Fruit fly (Drosophila melanogaster) whole organism, embryonic: ENCODE data around the gene CG4733.

ENCODE experiments used
- ATbp ChIP-seq: fragments of 200-800 bp; sonication (Bioruptor generic); optimal IDR thresholded peaks from 2 replicates; lab custom pipeline; 2017; ENCODE audit warnings: missing biosample characterization, mild to moderate bottlenecking, missing genetic modification characterization, missing genetic modification reagents
- Asciz ChIP-seq: fragments of 200-800 bp; sonication (Bioruptor generic); optimal IDR thresholded peaks from 2 replicates; lab custom pipeline; 2017; ENCODE audit warnings: missing biosample characterization, mild to moderate bottlenecking, missing genetic modification characterization, missing genetic modification reagents
- B-H2 ChIP-seq: fragments of 200-800 bp; sonication (Bioruptor generic); optimal IDR thresholded peaks from 2 replicates; lab custom pipeline; 2018; ENCODE audit warnings: missing biosample characterization, mild to moderate bottlenecking, missing genetic modification characterization
- CG10431 ChIP-seq: fragments of 200-800 bp; sonication (Bioruptor generic); optimal IDR thresholded peaks from 3 replicates; lab custom pipeline; 2018; ENCODE audit warnings: missing biosample characterization, mild to moderate bottlenecking, missing genetic modification characterization
- CG11247 ChIP-seq: fragments of 200-800 bp; sonication (Bioruptor generic); IDR thresholded peaks from 2 replicates; pipeline ENCODE4 v1.3.6; 2022; ENCODE audit warnings: missing biosample characterization, missing genetic modification characterization
- CG1529 ChIP-seq: fragments of 200-800 bp; sonication (Bioruptor generic); optimal IDR thresholded peaks from 3 replicates; lab custom pipeline; 2018; ENCODE audit warnings: missing biosample characterization, missing genetic modification characterization
- CG15601 ChIP-seq: fragments of 200-800 bp; sonication (Bioruptor generic); optimal IDR thresholded peaks from 3 replicates; lab custom pipeline; 2019; ENCODE audit warnings: missing biosample characterization, mild to moderate bottlenecking, missing genetic modification characterization, moderate library complexity
- CG17829 ChIP-seq: fragments of 200-800 bp; optimal IDR thresholded peaks from 2 replicates; lab custom pipeline; 2019; ENCODE audit warnings: missing biosample characterization, mild to moderate bottlenecking, missing genetic modification characterization, moderate library complexity
- CG18476 ChIP-seq: fragments of 200-800 bp; sonication (Bioruptor generic); optimal IDR thresholded peaks from 2 replicates; lab custom pipeline; 2016; ENCODE audit warnings: missing biosample characterization, mild to moderate bottlenecking, missing genetic modification characterization
- CG2116 ChIP-seq: fragments of 200-800 bp; sonication (Bioruptor generic); optimal IDR thresholded peaks from 3 replicates; lab custom pipeline; 2018; ENCODE audit warnings: missing biosample characterization, mild to moderate bottlenecking, missing genetic modification characterization
- CG30403 ChIP-seq: fragments of 200-800 bp; sonication (Bioruptor generic); optimal IDR thresholded peaks from 3 replicates; lab custom pipeline; 2016; ENCODE audit warnings: missing biosample characterization, missing genetic modification characterization
- CG34376 ChIP-seq: fragments of 200-800 bp; sonication (Bioruptor generic); optimal IDR thresholded peaks from 2 replicates; lab custom pipeline; 2018; ENCODE audit warnings: missing biosample characterization, mild to moderate bottlenecking, missing genetic modification characterization
- CG6813 ChIP-seq: fragments of 200-800 bp; sonication (Bioruptor generic); optimal IDR thresholded peaks from 2 replicates; lab custom pipeline; 2017; ENCODE audit warnings: missing biosample characterization, missing genetic modification characterization, mild to moderate bottlenecking, moderate library complexity, missing genetic modification reagents
- CrebB ChIP-seq: fragments of 200-800 bp; sonication (Bioruptor generic); optimal IDR thresholded peaks from 3 replicates; lab custom pipeline; 2018; ENCODE audit warnings: missing biosample characterization, mild to moderate bottlenecking, missing genetic modification characterization
- Eip74EF ChIP-seq, 2 experiments: fragments of 200-800 bp in 1 of 2; fragments of >200 bp in 1 of 2; sonication (Bioruptor generic) in 1 of 2; optimal IDR thresholded peaks; 2 replicates each; lab custom pipeline; 2017 to 2019; ENCODE audit warnings: missing biosample characterization in 2 of 2, missing genetic modification characterization in 2 of 2, mild to moderate bottlenecking in 1 of 2, moderate library complexity in 1 of 2
- HHEX ChIP-seq: fragments of 200-800 bp; sonication (Bioruptor generic); optimal IDR thresholded peaks from 3 replicates; lab custom pipeline; 2017; ENCODE audit warnings: missing biosample characterization, mild to moderate bottlenecking, missing genetic modification characterization, missing genetic modification reagents
- Hr78 ChIP-seq, 2 experiments: fragments of 200-800 bp in 1 of 2; fragments of >200 bp in 1 of 2; sonication (Bioruptor generic) in 1 of 2; optimal IDR thresholded peaks; 2 replicates each; lab custom pipeline; 2017 to 2019; ENCODE audit warnings: missing biosample characterization in 2 of 2, missing genetic modification characterization in 2 of 2, mild to moderate bottlenecking in 1 of 2, moderate library complexity in 1 of 2
- Lim3 ChIP-seq: fragments of 200-800 bp; sonication (Bioruptor generic); IDR thresholded peaks from 2 replicates; pipeline ENCODE4 v1.3.6; 2022; ENCODE audit warnings: missing biosample characterization, missing genetic modification characterization
- MBD-R2 ChIP-seq: fragments of 200-800 bp; sonication (Bioruptor generic); IDR thresholded peaks from 2 replicates; pipeline ENCODE4 v1.3.6; 2022; ENCODE audit warnings: missing biosample characterization, missing genetic modification characterization
- MTF-1 ChIP-seq: fragments of 200-800 bp; sonication (Bioruptor generic); optimal IDR thresholded peaks from 2 replicates; lab custom pipeline; 2018; ENCODE audit warnings: missing biosample characterization, mild to moderate bottlenecking, missing genetic modification characterization, borderline replicate concordance
- NC2β ChIP-seq: fragments of 200-800 bp; sonication (Bioruptor generic); optimal IDR thresholded peaks from 2 replicates; lab custom pipeline; 2016; ENCODE audit warnings: missing biosample characterization, missing genetic modification characterization
- Sox100B ChIP-seq: fragments of 200-800 bp; sonication (Bioruptor generic); optimal IDR thresholded peaks from 3 replicates; lab custom pipeline; 2018; ENCODE audit warnings: missing biosample characterization, mild to moderate bottlenecking, missing genetic modification characterization
- ac ChIP-seq: fragments of 200-800 bp; sonication (Bioruptor generic); optimal IDR thresholded peaks from 3 replicates; lab custom pipeline; 2017; ENCODE audit warnings: missing biosample characterization, mild to moderate bottlenecking, missing genetic modification characterization
- az2 ChIP-seq: fragments of 200-800 bp; sonication (Bioruptor generic); optimal IDR thresholded peaks from 3 replicates; lab custom pipeline; 2016; ENCODE audit warnings: missing biosample characterization, missing genetic modification characterization
- cad ChIP-seq: fragments of >200 bp; optimal IDR thresholded peaks from 2 replicates; lab custom pipeline; 2017; ENCODE audit warnings: missing biosample characterization, missing genetic modification characterization
- caup ChIP-seq: fragments of 200-800 bp; sonication (Bioruptor generic); optimal IDR thresholded peaks from 3 replicates; lab custom pipeline; 2017; ENCODE audit warnings: missing biosample characterization, mild to moderate bottlenecking, missing genetic modification characterization, moderate library complexity; ENCODE audit not compliant: severe bottlenecking
- chm ChIP-seq: fragments of 200-800 bp; sonication (Bioruptor generic); IDR thresholded peaks from 2 replicates; pipeline ENCODE4 v1.3.6; 2022; ENCODE audit warnings: missing biosample characterization, missing genetic modification characterization
- danr ChIP-seq: fragments of 200-800 bp; sonication (Bioruptor generic); IDR thresholded peaks from 2 replicates; pipeline ENCODE4 v1.3.6; 2022; ENCODE audit warnings: missing biosample characterization, missing genetic modification characterization
- ewg ChIP-seq: fragments of 200-800 bp; sonication (Bioruptor generic); optimal IDR thresholded peaks from 3 replicates; lab custom pipeline; 2017; ENCODE audit warnings: mild to moderate bottlenecking, missing biosample characterization, missing genetic modification reagents, missing genetic modification characterization
- fd3F ChIP-seq: fragments of 200-800 bp; sonication (Bioruptor generic); optimal IDR thresholded peaks from 2 replicates; lab custom pipeline; 2018; ENCODE audit warnings: missing biosample characterization, mild to moderate bottlenecking, missing genetic modification characterization, moderate library complexity
- fd64A ChIP-seq: fragments of 200-800 bp; sonication (Bioruptor generic); optimal IDR thresholded peaks from 3 replicates; lab custom pipeline; 2018; ENCODE audit warnings: missing biosample characterization, mild to moderate bottlenecking, missing genetic modification characterization
- ftz-f1 ChIP-seq: fragments of 200-800 bp; sonication (Bioruptor generic); optimal IDR thresholded peaks from 2 replicates; lab custom pipeline; 2016; ENCODE audit warnings: missing biosample characterization, missing genetic modification characterization
- gcm ChIP-seq: fragments of 200-800 bp; sonication (Bioruptor generic); optimal IDR thresholded peaks from 2 replicates; lab custom pipeline; 2019; ENCODE audit warnings: missing biosample characterization, mild to moderate bottlenecking, missing genetic modification characterization, moderate library complexity
- gcm2 ChIP-seq: fragments of 200-800 bp; sonication (Bioruptor generic); optimal IDR thresholded peaks from 2 replicates; lab custom pipeline; 2016; ENCODE audit warnings: missing biosample characterization, missing genetic modification characterization
- hkb ChIP-seq, 2 experiments: fragments of 200-800 bp in 1 of 2; fragments of >200 bp in 1 of 2; sonication (Bioruptor generic) in 1 of 2; IDR thresholded peaks in 1 of 2; optimal IDR thresholded peaks in 1 of 2; 2 replicates each; pipeline versions ENCODE4 v1.3.6 to Lab custom; 2017 to 2022; ENCODE audit warnings: missing biosample characterization in 1 of 2, missing genetic modification characterization in 1 of 2
- pan ChIP-seq, 4 experiments: fragments of >200 bp in 3 of 4; fragments of 200-800 bp in 1 of 4; sonication (Bioruptor generic) in 1 of 4; optimal IDR thresholded peaks in 3 of 4; IDR thresholded peaks in 1 of 4; 2 replicates each; pipeline versions ENCODE4 v1.3.6 to Lab custom; 2017 to 2022; ENCODE audit warnings: missing biosample characterization in 2 of 4, missing genetic modification characterization in 2 of 4, mixed read lengths in 1 of 4
- pzg ChIP-seq: fragments of 200-800 bp; sonication (Bioruptor generic); optimal IDR thresholded peaks from 3 replicates; lab custom pipeline; 2018; ENCODE audit warnings: missing biosample characterization, mild to moderate bottlenecking, missing genetic modification characterization, moderate library complexity
- run ChIP-seq: fragments of 200-800 bp; sonication (Bioruptor generic); optimal IDR thresholded peaks from 3 replicates; lab custom pipeline; 2018; ENCODE audit warnings: missing biosample characterization, mild to moderate bottlenecking, missing genetic modification characterization
- salm ChIP-seq: fragments of 200-800 bp; sonication (Bioruptor generic); optimal IDR thresholded peaks from 2 replicates; lab custom pipeline; 2018; ENCODE audit warnings: missing biosample characterization, mild to moderate bottlenecking, missing genetic modification characterization
- sc ChIP-seq, 3 experiments: fragments of >200 bp in 2 of 3; fragments of 200-800 bp in 1 of 3; sonication (Bioruptor generic) in 1 of 3; optimal IDR thresholded peaks; 2 replicates in 2 of 3; 3 replicates in 1 of 3; lab custom pipeline; 2017; ENCODE audit warnings: mild to moderate bottlenecking in 1 of 3, missing biosample characterization in 1 of 3, missing genetic modification characterization in 1 of 3, missing genetic modification reagents in 1 of 3
- sd ChIP-seq: fragments of 200-800 bp; sonication (Bioruptor generic); optimal IDR thresholded peaks from 3 replicates; lab custom pipeline; 2018; ENCODE audit warnings: missing biosample characterization, mild to moderate bottlenecking, missing genetic modification characterization, moderate library complexity
- seq ChIP-seq: fragments of 200-800 bp; sonication (Bioruptor generic); IDR thresholded peaks from 2 replicates; pipeline ENCODE4 v1.3.6; 2022; ENCODE audit warnings: missing biosample characterization, missing genetic modification characterization
- sqz ChIP-seq: fragments of 200-800 bp; sonication (Bioruptor generic); optimal IDR thresholded peaks from 3 replicates; lab custom pipeline; 2018; ENCODE audit warnings: missing biosample characterization, mild to moderate bottlenecking, missing genetic modification characterization
- trem ChIP-seq: fragments of 200-800 bp; optimal IDR thresholded peaks from 3 replicates; lab custom pipeline; 2019; ENCODE audit warnings: missing biosample characterization, mild to moderate bottlenecking, missing genetic modification characterization, moderate library complexity
- unpg ChIP-seq: fragments of 200-800 bp; sonication (Bioruptor generic); optimal IDR thresholded peaks from 3 replicates; lab custom pipeline; 2018; ENCODE audit warnings: missing biosample characterization, mild to moderate bottlenecking, missing genetic modification characterization, moderate library complexity
- z ChIP-seq: fragments of 200-800 bp; sonication (Bioruptor generic); IDR thresholded peaks from 3 replicates; pipeline ENCODE4 v1.3.6; 2022; ENCODE audit warnings: missing biosample characterization, missing genetic modification characterization

The CG4733 gene

DNA sequence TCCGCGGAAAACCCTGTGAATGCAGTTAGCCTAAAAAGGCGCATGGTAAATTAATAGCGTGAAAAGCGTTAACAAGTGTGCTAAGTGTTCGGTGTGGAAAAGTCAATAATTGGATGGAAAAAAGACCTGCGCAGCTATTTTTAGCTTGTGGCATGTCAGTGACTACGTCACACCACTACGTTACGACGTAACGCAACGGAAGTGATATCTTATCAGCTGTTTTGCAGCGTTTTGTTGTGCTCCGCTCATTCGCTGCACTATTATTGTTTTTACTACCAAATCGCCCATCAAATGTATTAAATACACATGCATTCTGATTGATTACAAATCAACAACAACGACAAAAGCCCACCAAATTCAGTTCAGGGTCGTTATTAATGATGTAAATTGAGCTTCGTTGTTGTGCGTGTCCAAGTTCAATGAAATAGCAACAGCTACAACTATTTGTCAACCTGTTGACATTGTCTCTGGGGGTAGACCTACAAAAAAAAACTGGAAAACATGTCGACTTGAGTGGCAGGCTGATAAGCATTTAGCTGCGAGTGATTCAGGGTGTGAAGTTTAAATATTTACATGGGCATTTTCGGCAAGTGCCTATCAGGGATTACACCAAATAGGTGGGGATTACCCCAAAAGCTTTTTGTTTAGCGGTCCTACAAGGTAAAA is 42.8 kb upstream of the CG4733 start (continued):
- TF ChIP-seq salm (tag; lab: Kevin White, UChicago) = peak; percentile 67
- peak; percentile 53 for TF ChIP-seq fd3F (GFP tag; lab: Kevin White, UChicago)
- TF ChIP-seq chm (GFP tag; lab: Robert Waterston, UW) = peak; percentile 31
- TF ChIP-seq CG10431 (GFP tag; lab: Kevin White, UChicago) = peak; percentile 42
- TF ChIP-seq az2 (GFP tag; lab: Kevin White, UChicago) = no peak
- TF ChIP-seq CG18476 (GFP tag; lab: Kevin White, UChicago) = no peak
- TF ChIP-seq hkb (optimal IDR thresholded peaks at IDR 0.05; lab: Kevin White, UChicago) = no peak
- TF ChIP-seq hkb (GFP tag; IDR thresholded peaks at IDR 0.05; lab: Robert Waterston, UW) = peak; percentile 47
- no peak for TF ChIP-seq ewg (GFP tag; lab: Kevin White, UChicago)
- TF ChIP-seq sqz (GFP tag; lab: Kevin White, UChicago) = peak; percentile 92
- TF ChIP-seq trem = peak; percentile 5
- peak; percentile 64; the same call in 2 of the 3 replicates for TF ChIP-seq z (GFP tag; lab: Robert Waterston, UW)
- TF ChIP-seq ATbp = peak; percentile 72
- TF ChIP-seq unpg (GFP tag; lab: Kevin White, UChicago) = peak; percentile 53
- no peak for TF ChIP-seq pzg
- peak; percentile 51 for TF ChIP-seq B-H2 (GFP tag; lab: Kevin White, UChicago)
- TF ChIP-seq CG1529 (GFP tag; lab: Kevin White, UChicago) = peak; percentile 38
- peak; percentile 63 for TF ChIP-seq CG34376 (GFP tag; lab: Kevin White, UChicago)
- peak; percentile 42 for TF ChIP-seq caup (GFP tag; lab: Kevin White, UChicago)
- TF ChIP-seq HHEX (GFP tag; lab: Kevin White, UChicago) = no peak
- TF ChIP-seq pan (optimal IDR thresholded peaks at IDR 0.05; lab: Kevin White, UChicago) = no peak
- peak in 1 of 2 experiments; percentile 40 for TF ChIP-seq pan (GFP tag; optimal IDR thresholded peaks at IDR 0.05 in 1 of 2, IDR thresholded peaks at IDR 0.05 in 1 of 2)
- TF ChIP-seq CG2116 (GFP tag; lab: Kevin White, UChicago) = peak; percentile 9
- TF ChIP-seq danr (GFP tag; lab: Robert Waterston, UW) = no peak
- peak; percentile 57 for TF ChIP-seq fd64A (GFP tag; lab: Kevin White, UChicago)
- TF ChIP-seq Sox100B (GFP tag; lab: Kevin White, UChicago) = peak; percentile 41
- peak; percentile 70 for TF ChIP-seq CG6813 (GFP tag; lab: Kevin White, UChicago)
- TF ChIP-seq MBD-R2 (GFP tag; lab: Robert Waterston, UW) = peak; percentile 30
- TF ChIP-seq ac (GFP tag; lab: Kevin White, UChicago) = no peak
- TF ChIP-seq MTF-1 (GFP tag; lab: Kevin White, UChicago) = peak; percentile 9
- TF ChIP-seq gcm2 (GFP tag; lab: Kevin White, UChicago) = peak; percentile 25
- peak; percentile 80 for TF ChIP-seq CG15601 (tag; lab: Kevin White, UChicago)
- TF ChIP-seq cad (GFP tag; lab: Kevin White, UChicago) = no peak
- peak; percentile 33; the same call in 1 of the 2 replicates for TF ChIP-seq seq (GFP tag; lab: Robert Waterston, UW)
- TF ChIP-seq CrebB (tag; lab: Kevin White, UChicago) = peak; percentile 78
- TF ChIP-seq run (tag; lab: Kevin White, UChicago) = peak; percentile 51
- TF ChIP-seq sc (optimal IDR thresholded peaks at IDR 0.05; lab: Kevin White, UChicago) = no peak
- peak; percentile 12 for TF ChIP-seq sc (GFP tag; optimal IDR thresholded peaks at IDR 0.05; lab: Kevin White, UChicago)
- peak; percentile 22; the same call in 1 of the 2 replicates for TF ChIP-seq CG11247
- TF ChIP-seq Lim3 (GFP tag; lab: Robert Waterston, UW) = no peak
- peak; percentile 89 for TF ChIP-seq ftz-f1 (GFP tag; lab: Kevin White, UChicago)
- TF ChIP-seq Hr78 (GFP tag; optimal IDR thresholded peaks at IDR 0.05; lab: Kevin White, UChicago) = peak in 1 of 2 experiments; percentile 81
- peak; percentile 55 for TF ChIP-seq gcm (GFP tag; lab: Kevin White, UChicago)
- TF ChIP-seq Eip74EF (GFP tag; optimal IDR thresholded peaks at IDR 0.05; lab: Kevin White, UChicago) = peak in 1 of 2 experiments; percentile 6
- TF ChIP-seq CG17829 (tag; lab: Kevin White, UChicago) = peak; percentile 6
- TF ChIP-seq CG30403 = no peak
- peak; percentile 31 for TF ChIP-seq NC2β
- peak; percentile 32 for TF ChIP-seq Asciz
- no peak for TF ChIP-seq sd (tag; lab: Kevin White, UChicago)
